Fruit fly (Drosophila melanogaster) whole organism, pupa: Measurements from ENCODE around the gene CG3117.

Source experiments
- CG12605 ChIP-seq: fragments of 200-800 bp; sonication (Bioruptor generic); IDR thresholded peaks from 2 replicates; pipeline ENCODE4 v1.3.6; 2022; ENCODE audit warnings: missing biosample characterization, missing genetic modification characterization
- CG15710 ChIP-seq: fragments of 200-800 bp; sonication (Bioruptor generic); optimal IDR thresholded peaks from 2 replicates; lab custom pipeline; 2018; ENCODE audit warnings: missing biosample characterization, mild to moderate bottlenecking, missing genetic modification characterization, moderate library complexity
- CG4496 ChIP-seq: fragments of 200-800 bp; sonication (Bioruptor generic); IDR thresholded peaks from 3 replicates; pipeline ENCODE4 v1.3.6; 2022; ENCODE audit warnings: missing biosample characterization, missing genetic modification characterization
- EcR ChIP-seq: fragments of 200-800 bp; sonication (Bioruptor generic); optimal IDR thresholded peaks from 3 replicates; lab custom pipeline; 2019; ENCODE audit warnings: missing biosample characterization, missing genetic modification characterization, mild to moderate bottlenecking, moderate library complexity, missing genetic modification reagents
- Pif1B ChIP-seq: fragments of 200-800 bp; sonication (Bioruptor generic); optimal IDR thresholded peaks from 3 replicates; lab custom pipeline; 2016; ENCODE audit warnings: missing biosample characterization, missing genetic modification characterization
- Snoo ChIP-seq: fragments of 200-800 bp; sonication (Bioruptor generic); optimal IDR thresholded peaks from 3 replicates; lab custom pipeline; 2017; ENCODE audit warnings: missing biosample characterization, mild to moderate bottlenecking, missing genetic modification characterization, inconsistent platforms

DNA sequence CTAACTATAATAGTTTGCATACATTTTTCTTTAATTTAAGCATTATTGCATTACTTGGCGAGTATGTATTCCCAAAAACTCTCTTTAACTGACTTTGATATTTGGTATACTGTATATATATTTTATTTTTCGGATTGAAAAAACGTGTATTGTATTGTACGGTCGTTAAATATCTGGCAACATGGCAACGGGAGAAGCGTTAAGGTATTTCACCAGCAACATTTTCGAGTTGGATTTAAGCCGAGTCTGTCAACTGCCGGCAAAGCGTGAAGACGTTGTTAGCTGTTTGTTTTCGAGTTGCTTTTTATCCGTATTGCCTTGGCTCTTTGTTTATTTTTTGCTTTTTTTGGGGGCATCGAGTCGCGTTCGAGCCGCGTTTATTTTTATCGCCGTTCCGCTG is 7.2 kb downstream of the CG3117 start, which contains the start of gene CG2975:
- TF ChIP-seq Snoo (tag; lab: Kevin White, UChicago) (no peak), CG4496 (GFP tag; lab: Robert Waterston, UW) (no peak), CG15710 (tag; lab: Kevin White, UChicago) (no peak), Pif1B (GFP tag; lab: Kevin White, UChicago) (no peak), CG12605 (GFP tag; lab: Robert Waterston, UW) (no peak), EcR (GFP tag; lab: Kevin White, UChicago) (no peak)
